Fruit fly (Drosophila melanogaster): Measurements from ENCODE around the gene vn.
A peak's percentile ranks its signal among the peaks of the same experiment; 100 is the strongest.

vn gene

dm6 chr3L:5789663-5790062 is 55.8 kb downstream of the vn start (continued):
- peak; percentile 34; the same call in 1 of the 2 replicates for TF ChIP-seq esg (GFP tag; conservative IDR thresholded peaks at IDR 0.05)
- TF ChIP-seq chinmo (GFP tag; IDR thresholded peaks at IDR 0.05; ENCODE audit: partially characterized antibody): no peak
- TF ChIP-seq gem (tag; optimal IDR thresholded peaks at IDR 0.05): peak; percentile 57
- no peak for TF ChIP-seq CG32772 (GFP tag; IDR thresholded peaks at IDR 0.05)
- peak; percentile 95 for TF ChIP-seq sr (GFP tag; IDR thresholded peaks at IDR 0.05)
- TF ChIP-seq Rx (GFP tag; IDR thresholded peaks at IDR 0.05): peak; percentile 21; the same call in 1 of the 2 replicates
- no peak for TF ChIP-seq run (tag; optimal IDR thresholded peaks at IDR 0.05)
- peak; percentile 22 to 46 for TF ChIP-seq dpn (GFP tag; optimal IDR thresholded peaks at IDR 0.05)
- no peak for TF ChIP-seq CG8359 (GFP tag; optimal IDR thresholded peaks at IDR 0.05; ENCODE audit: borderline replicate concordance)
- peak; percentile 22 for TF ChIP-seq CG18262 (tag; optimal IDR thresholded peaks at IDR 0.05)
- TF ChIP-seq CG10979 (tag; optimal IDR thresholded peaks at IDR 0.05): peak; percentile 16
- peak; percentile 65 for TF ChIP-seq CG13624 (GFP tag; optimal IDR thresholded peaks at IDR 0.05)
- TF ChIP-seq CG15601 (tag; optimal IDR thresholded peaks at IDR 0.05): peak; percentile 63
- TF ChIP-seq CG18011 (GFP tag; optimal IDR thresholded peaks at IDR 0.05): peak; percentile 8
- peak; percentile 52; the same call in 1 of the 2 replicates for TF ChIP-seq klu (GFP tag; IDR thresholded peaks at IDR 0.05)
- TF ChIP-seq mam (GFP tag; optimal IDR thresholded peaks at IDR 0.05): peak; percentile 39
- peak; percentile 48; the same call in 1 of the 2 replicates for TF ChIP-seq CG13287 (GFP tag; IDR thresholded peaks at IDR 0.05; ENCODE audit: partially characterized antibody)
- no peak for TF ChIP-seq pita (GFP tag; optimal IDR thresholded peaks at IDR 0.05)
- peak; percentile 51 for TF ChIP-seq CG6765 (GFP tag; optimal IDR thresholded peaks at IDR 0.05)
- no peak for TF ChIP-seq amos (GFP tag; IDR thresholded peaks at IDR 0.05; ENCODE audit: partially characterized antibody)
- 0 out of 3 replicates have a peak, but pooled peaks have one; percentile 31 for TF ChIP-seq Dbx (GFP tag; IDR thresholded peaks at IDR 0.05)
- TF ChIP-seq CG9727 (GFP tag; optimal IDR thresholded peaks at IDR 0.05): no peak
- TF ChIP-seq Xbp1 (GFP tag; optimal IDR thresholded peaks at IDR 0.05): peak; percentile 38
- TF ChIP-seq unc-4 (GFP tag; IDR thresholded peaks at IDR 0.05; ENCODE audit: partially characterized antibody): 0 out of 2 replicates have a peak, but pooled peaks have one; percentile 26
- TF ChIP-seq pzg (GFP tag; optimal IDR thresholded peaks at IDR 0.05): peak; percentile 66
- TF ChIP-seq CG17612 (GFP tag; IDR thresholded peaks at IDR 0.05): no peak
- peak; percentile 33 for TF ChIP-seq ERR (GFP tag; optimal IDR thresholded peaks at IDR 0.05)
- no peak for TF ChIP-seq Sry-β (GFP tag; optimal IDR thresholded peaks at IDR 0.05)
- no peak for TF ChIP-seq br (optimal IDR thresholded peaks at IDR 0.05)
- peak; percentile 47 for TF ChIP-seq CG12391 (tag; optimal IDR thresholded peaks at IDR 0.05)
- TF ChIP-seq pb (GFP tag; optimal IDR thresholded peaks at IDR 0.05): no peak
- peak; percentile 57 for TF ChIP-seq HmgZ (tag; optimal IDR thresholded peaks at IDR 0.05)
- TF ChIP-seq vfl (GFP tag; optimal IDR thresholded peaks at IDR 0.05): peak; percentile 13
- peak; percentile 59 for TF ChIP-seq Dref (GFP tag; IDR thresholded peaks at IDR 0.05)
- TF ChIP-seq Nf-YB (GFP tag; optimal IDR thresholded peaks at IDR 0.05): no peak
- TF ChIP-seq ap (GFP tag; IDR thresholded peaks at IDR 0.05): no peak
- peak; percentile 46 for TF ChIP-seq sug (tag; optimal IDR thresholded peaks at IDR 0.05)
- TF ChIP-seq usp (GFP tag; optimal IDR thresholded peaks at IDR 0.05): no peak
- peak; percentile 24 for TF ChIP-seq grau (tag; optimal IDR thresholded peaks at IDR 0.05)
- no peak for TF ChIP-seq Usf (GFP tag; optimal IDR thresholded peaks at IDR 0.05)
- TF ChIP-seq CG17829 (tag; optimal IDR thresholded peaks at IDR 0.05): peak; percentile 20
- TF ChIP-seq maf-S (GFP tag; optimal IDR thresholded peaks at IDR 0.05): peak; percentile 10
- peak; percentile 10 for TF ChIP-seq CG13894 (tag; optimal IDR thresholded peaks at IDR 0.05)
- TF ChIP-seq h (optimal IDR thresholded peaks at IDR 0.05): no peak
- TF ChIP-seq chif (GFP tag; optimal IDR thresholded peaks at IDR 0.05): peak in 1 of 2 experiments; percentile 18
- no peak for TF ChIP-seq bbx (GFP tag; IDR thresholded peaks at IDR 0.05; ENCODE audit: partially characterized antibody)
- TF ChIP-seq unpg (GFP tag; optimal IDR thresholded peaks at IDR 0.05): peak; percentile 45
- TF ChIP-seq NC2β (GFP tag; optimal IDR thresholded peaks at IDR 0.05): peak; percentile 45
- TF ChIP-seq Rfx (GFP tag; IDR thresholded peaks at IDR 0.05): peak; percentile 36
- no peak for TF ChIP-seq fu2 (GFP tag; optimal IDR thresholded peaks at IDR 0.05)
- TF ChIP-seq fd64A (GFP tag; optimal IDR thresholded peaks at IDR 0.05): no peak

Data from whole organism, embryonic.